Fruit fly (Drosophila melanogaster) whole organism, embryonic: ENCODE measurements around the gene CG4537.

Experiments used
- Ada2b ChIP-seq: fragments of 200-800 bp; sonication (Bioruptor generic); IDR thresholded peaks from 2 replicates; pipeline ENCODE4 v1.3.6; 2022; ENCODE audit warnings: missing biosample characterization, missing genetic modification characterization
- Bteb2 ChIP-seq: fragments of 200-800 bp; sonication (Bioruptor generic); optimal IDR thresholded peaks from 2 replicates; lab custom pipeline; 2016; ENCODE audit warnings: missing biosample characterization, missing genetic modification characterization
- CG12104 ChIP-seq: fragments of 200-800 bp; sonication (Bioruptor generic); optimal IDR thresholded peaks from 3 replicates; lab custom pipeline; 2016; ENCODE audit warnings: missing biosample characterization, missing genetic modification characterization
- CG12155 ChIP-seq: fragments of 200-800 bp; sonication (Bioruptor generic); optimal IDR thresholded peaks from 3 replicates; lab custom pipeline; 2016; ENCODE audit warnings: missing biosample characterization, missing genetic modification characterization
- CG12236 ChIP-seq: fragments of 200-800 bp; sonication (Bioruptor generic); optimal IDR thresholded peaks from 2 replicates; lab custom pipeline; 2016; ENCODE audit warnings: missing biosample characterization, missing genetic modification characterization
- CG13296 ChIP-seq: fragments of 200-800 bp; sonication (Bioruptor generic); optimal IDR thresholded peaks from 3 replicates; lab custom pipeline; 2018; ENCODE audit warnings: missing biosample characterization, mild to moderate bottlenecking, missing genetic modification characterization
- CG1647 ChIP-seq: fragments of 200-800 bp; sonication (Bioruptor generic); optimal IDR thresholded peaks from 3 replicates; lab custom pipeline; 2016; ENCODE audit warnings: missing biosample characterization, missing genetic modification characterization
- CG18764 ChIP-seq: fragments of 200-800 bp; sonication (Bioruptor generic); optimal IDR thresholded peaks from 3 replicates; lab custom pipeline; 2016; ENCODE audit warnings: missing biosample characterization, missing genetic modification characterization
- CG2129 ChIP-seq: fragments of 200-800 bp; sonication (Bioruptor generic); IDR thresholded peaks from 2 replicates; pipeline ENCODE4 v1.3.6; 2022; ENCODE audit warnings: missing biosample characterization, missing genetic modification characterization; ENCODE audit not compliant: partially characterized antibody
- CG2875 ChIP-seq: fragments of 200-800 bp; sonication (Bioruptor generic); optimal IDR thresholded peaks from 2 replicates; lab custom pipeline; 2017; ENCODE audit warnings: missing biosample characterization, mild to moderate bottlenecking, missing genetic modification characterization, missing genetic modification reagents
- CG2889 ChIP-seq: fragments of 200-800 bp; sonication (Bioruptor generic); IDR thresholded peaks from 3 replicates; pipeline ENCODE4 v1.3.6; 2022; ENCODE audit warnings: missing biosample characterization, missing genetic modification characterization
- CG30431 ChIP-seq: fragments of 200-800 bp; sonication (Bioruptor generic); optimal IDR thresholded peaks from 2 replicates; lab custom pipeline; 2017; ENCODE audit warnings: missing biosample characterization, missing genetic modification characterization
- CG32532 ChIP-seq: fragments of 200-800 bp; sonication (Bioruptor generic); IDR thresholded peaks from 2 replicates; pipeline ENCODE4 v1.3.6; 2022; ENCODE audit warnings: missing biosample characterization, missing genetic modification characterization
- CG32767 ChIP-seq: fragments of 200-800 bp; sonication (Bioruptor generic); IDR thresholded peaks from 2 replicates; pipeline ENCODE4 v1.3.6; 2022; ENCODE audit warnings: missing biosample characterization, missing genetic modification characterization
- CG3995 ChIP-seq: fragments of 200-800 bp; sonication (Bioruptor generic); optimal IDR thresholded peaks from 3 replicates; lab custom pipeline; 2016; ENCODE audit warnings: missing biosample characterization, missing genetic modification characterization
- CG4360 ChIP-seq: fragments of 200-800 bp; sonication (Bioruptor generic); IDR thresholded peaks from 2 replicates; pipeline ENCODE4 v1.3.6; 2022; ENCODE audit warnings: missing biosample characterization, missing genetic modification characterization
- CG9437 ChIP-seq: fragments of 200-800 bp; sonication (Bioruptor generic); optimal IDR thresholded peaks from 2 replicates; lab custom pipeline; 2018; ENCODE audit warnings: missing biosample characterization, mild to moderate bottlenecking, missing genetic modification characterization
- Chrac-16 ChIP-seq: fragments of 200-800 bp; sonication (Bioruptor generic); optimal IDR thresholded peaks from 3 replicates; lab custom pipeline; 2016; ENCODE audit warnings: missing biosample characterization, missing genetic modification characterization
- CkIIα-i1 ChIP-seq: fragments of 200-800 bp; sonication (Bioruptor generic); IDR thresholded peaks from 2 replicates; pipeline ENCODE4 v1.3.6; 2022; ENCODE audit warnings: missing biosample characterization, missing genetic modification characterization
- Dfd ChIP-seq, 2 experiments: fragments of >200 bp; optimal IDR thresholded peaks; 2 replicates each; lab custom pipeline; 2017; ENCODE audit warnings: missing biosample characterization in 2 of 2, missing genetic modification characterization in 2 of 2
- Fer2 ChIP-seq: fragments of 200-800 bp; sonication (Bioruptor generic); optimal IDR thresholded peaks from 2 replicates; lab custom pipeline; 2018; ENCODE audit warnings: missing biosample characterization, mild to moderate bottlenecking, missing genetic modification characterization, moderate library complexity
- HLH4C ChIP-seq: fragments of 200-800 bp; sonication (Bioruptor generic); IDR thresholded peaks from 3 replicates; pipeline ENCODE4 v1.3.6; 2022; ENCODE audit warnings: missing biosample characterization, missing genetic modification characterization; ENCODE audit not compliant: partially characterized antibody
- Hand ChIP-seq: fragments of 200-800 bp; sonication (Bioruptor generic); optimal IDR thresholded peaks from 2 replicates; lab custom pipeline; 2017; ENCODE audit warnings: mild to moderate bottlenecking, missing biosample characterization, missing genetic modification reagents, missing genetic modification characterization
- Lhr ChIP-seq: fragments of 200-800 bp; sonication (Bioruptor generic); optimal IDR thresholded peaks from 3 replicates; lab custom pipeline; 2017; ENCODE audit warnings: mild to moderate bottlenecking, missing biosample characterization, missing genetic modification reagents, missing genetic modification characterization
- Lim3 ChIP-seq: fragments of 200-800 bp; sonication (Bioruptor generic); IDR thresholded peaks from 2 replicates; pipeline ENCODE4 v1.3.6; 2022; ENCODE audit warnings: missing biosample characterization, missing genetic modification characterization
- MESR4 ChIP-seq: fragments of 200-800 bp; sonication (Bioruptor generic); optimal IDR thresholded peaks from 2 replicates; lab custom pipeline; 2018; ENCODE audit warnings: missing biosample characterization, mild to moderate bottlenecking, missing genetic modification characterization, moderate library complexity
- Oli ChIP-seq: fragments of 200-800 bp; sonication (Bioruptor generic); optimal IDR thresholded peaks from 2 replicates; lab custom pipeline; 2018; ENCODE audit warnings: missing biosample characterization, mild to moderate bottlenecking, missing genetic modification characterization, moderate library complexity
- PHDP ChIP-seq: fragments of 200-800 bp; sonication (Bioruptor generic); optimal IDR thresholded peaks from 3 replicates; lab custom pipeline; 2018; ENCODE audit warnings: missing biosample characterization, mild to moderate bottlenecking, missing genetic modification characterization, moderate library complexity
- Ravus ChIP-seq: fragments of 200-800 bp; sonication (Bioruptor generic); IDR thresholded peaks from 2 replicates; pipeline ENCODE4 v1.3.6; 2022; ENCODE audit warnings: missing biosample characterization, missing genetic modification characterization
- TFAM ChIP-seq: fragments of 200-800 bp; sonication (Bioruptor generic); optimal IDR thresholded peaks from 2 replicates; lab custom pipeline; 2017; ENCODE audit warnings: missing biosample characterization, missing genetic modification characterization, inconsistent platforms
- aop ChIP-seq: fragments of 200-800 bp; sonication (Bioruptor generic); IDR thresholded peaks from 2 replicates; pipeline ENCODE4 v1.3.6; 2022; ENCODE audit warnings: missing biosample characterization, missing genetic modification characterization
- bab2 ChIP-seq: fragments of 200-800 bp; sonication (Bioruptor generic); optimal IDR thresholded peaks from 2 replicates; lab custom pipeline; 2016; ENCODE audit warnings: missing biosample characterization, missing genetic modification characterization
- bigmax ChIP-seq: fragments of 200-800 bp; sonication (Bioruptor generic); optimal IDR thresholded peaks from 2 replicates; lab custom pipeline; 2018; ENCODE audit warnings: missing biosample characterization, mild to moderate bottlenecking, missing genetic modification characterization
- cato ChIP-seq: fragments of 200-800 bp; sonication (Bioruptor generic); optimal IDR thresholded peaks from 2 replicates; lab custom pipeline; 2016; ENCODE audit warnings: missing biosample characterization, missing genetic modification characterization, borderline replicate concordance
- chn ChIP-seq: fragments of 200-800 bp; sonication (Bioruptor generic); optimal IDR thresholded peaks from 2 replicates; lab custom pipeline; 2016; ENCODE audit warnings: missing biosample characterization, missing genetic modification characterization
- croc ChIP-seq: fragments of 200-800 bp; sonication (Bioruptor generic); conservative IDR thresholded peaks from 3 replicates; pipeline ENCODE4 v1.3.6; 2022; ENCODE audit warnings: missing biosample characterization, missing genetic modification characterization
- da ChIP-seq: fragments of 200-800 bp; sonication (Bioruptor generic); optimal IDR thresholded peaks from 2 replicates; lab custom pipeline; 2016; ENCODE audit warnings: missing biosample characterization, missing genetic modification characterization
- gcm2 ChIP-seq: fragments of 200-800 bp; sonication (Bioruptor generic); optimal IDR thresholded peaks from 2 replicates; lab custom pipeline; 2016; ENCODE audit warnings: missing biosample characterization, missing genetic modification characterization
- gt ChIP-seq: fragments of 200-800 bp; sonication (Bioruptor generic); IDR thresholded peaks from 2 replicates; pipeline ENCODE4 v1.3.6; 2022; ENCODE audit warnings: missing biosample characterization, missing genetic modification characterization
- jigr1 ChIP-seq: fragments of 200-800 bp; sonication (Bioruptor generic); IDR thresholded peaks from 3 replicates; pipeline ENCODE4 v1.3.6; 2022; ENCODE audit warnings: missing biosample characterization, missing genetic modification characterization
- jumu ChIP-seq: fragments of 200-800 bp; sonication (Bioruptor generic); optimal IDR thresholded peaks from 3 replicates; lab custom pipeline; 2016; ENCODE audit warnings: missing biosample characterization, missing genetic modification characterization
- kni ChIP-seq: fragments of 200-800 bp; sonication (Bioruptor generic); optimal IDR thresholded peaks from 3 replicates; lab custom pipeline; 2017; ENCODE audit warnings: mild to moderate bottlenecking, missing biosample characterization, missing genetic modification reagents, missing genetic modification characterization
- mirr ChIP-seq: fragments of 200-800 bp; sonication (Bioruptor generic); optimal IDR thresholded peaks from 3 replicates; lab custom pipeline; 2018; ENCODE audit warnings: missing biosample characterization, mild to moderate bottlenecking, missing genetic modification characterization
- nerfin-1 ChIP-seq: fragments of 200-800 bp; sonication (Bioruptor generic); optimal IDR thresholded peaks from 3 replicates; lab custom pipeline; 2019; ENCODE audit warnings: missing biosample characterization, mild to moderate bottlenecking, missing genetic modification characterization, moderate library complexity
- pnt ChIP-seq: fragments of 200-800 bp; sonication (Bioruptor generic); optimal IDR thresholded peaks from 3 replicates; lab custom pipeline; 2016; ENCODE audit warnings: missing biosample characterization, missing genetic modification characterization
- sc ChIP-seq, 3 experiments: fragments of >200 bp in 2 of 3; fragments of 200-800 bp in 1 of 3; sonication (Bioruptor generic) in 1 of 3; optimal IDR thresholded peaks; 2 replicates in 2 of 3; 3 replicates in 1 of 3; lab custom pipeline; 2017; ENCODE audit warnings: mild to moderate bottlenecking in 1 of 3, missing biosample characterization in 1 of 3, missing genetic modification characterization in 1 of 3, missing genetic modification reagents in 1 of 3
- seq ChIP-seq: fragments of 200-800 bp; sonication (Bioruptor generic); IDR thresholded peaks from 2 replicates; pipeline ENCODE4 v1.3.6; 2022; ENCODE audit warnings: missing biosample characterization, missing genetic modification characterization
- usp ChIP-seq: fragments of >200 bp; optimal IDR thresholded peaks from 2 replicates; lab custom pipeline; 2017; ENCODE audit warnings: missing biosample characterization, missing genetic modification characterization
- wdn ChIP-seq: fragments of 200-800 bp; sonication (Bioruptor generic); IDR thresholded peaks from 2 replicates; pipeline ENCODE4 v1.3.6; 2022; ENCODE audit warnings: missing biosample characterization, missing genetic modification characterization
- yki ChIP-seq: fragments of >200 bp; optimal IDR thresholded peaks from 3 replicates; lab custom pipeline; 2018

Gene CG4537

dm6 chr2L:9915011-9915850 is 24.5 kb downstream of the CG4537 start, which contains the start of gene yip2 (continued):
- no peak for TF ChIP-seq Lim3 (GFP tag; lab: Robert Waterston, UW)
- no peak for TF ChIP-seq CkIIα-i1 (GFP tag; lab: Robert Waterston, UW)
- no peak for TF ChIP-seq TFAM (GFP tag; lab: Kevin White, UChicago)
- no peak for TF ChIP-seq bigmax (GFP tag; lab: Kevin White, UChicago)
- TF ChIP-seq cato = no peak
- TF ChIP-seq usp (GFP tag; lab: Kevin White, UChicago) = no peak
- TF ChIP-seq pnt (GFP tag; lab: Kevin White, UChicago) = no peak
- peak; percentile 17 for TF ChIP-seq CG12236 (GFP tag; lab: Kevin White, UChicago)
- peak; percentile 63; the same call in 1 of the 2 replicates for TF ChIP-seq CG32532 (GFP tag; lab: Robert Waterston, UW)
- TF ChIP-seq CG3995 (GFP tag; lab: Kevin White, UChicago) = peak; percentile 14
- TF ChIP-seq CG1647 = no peak
- TF ChIP-seq croc (GFP tag; lab: Robert Waterston, UW) = no peak
- peak; percentile 3 for TF ChIP-seq nerfin-1 (tag; lab: Kevin White, UChicago)
- TF ChIP-seq CG2889 (GFP tag; lab: Robert Waterston, UW) = 0 out of 3 replicates have a peak, but pooled peaks have one; percentile 25
- TF ChIP-seq gcm2 (GFP tag; lab: Kevin White, UChicago) = no peak
- TF ChIP-seq CG18764 (GFP tag; lab: Kevin White, UChicago) = peak; percentile 1
- TF ChIP-seq CG2129 (GFP tag; lab: Robert Waterston, UW) = no peak
- no peak for TF ChIP-seq gt
- TF ChIP-seq Fer2 = no peak
- TF ChIP-seq Bteb2 (GFP tag; lab: Kevin White, UChicago) = peak; percentile 13
- no peak for TF ChIP-seq da (GFP tag; lab: Kevin White, UChicago)
- peak; percentile 56 for TF ChIP-seq jumu (GFP tag; lab: Kevin White, UChicago)
- TF ChIP-seq wdn (GFP tag; lab: Robert Waterston, UW) = no peak
- peak; percentile 54 for TF ChIP-seq Hand (GFP tag; lab: Kevin White, UChicago)
- no peak for TF ChIP-seq HLH4C (GFP tag; lab: Robert Waterston, UW)
- peak; percentile 61 for TF ChIP-seq bab2 (GFP tag; lab: Kevin White, UChicago)
- no peak for TF ChIP-seq CG4360 (GFP tag; lab: Robert Waterston, UW)
- peak; percentile 49 for TF ChIP-seq Oli (tag; lab: Kevin White, UChicago)
- TF ChIP-seq Lhr (GFP tag; lab: Kevin White, UChicago) = no peak
- TF ChIP-seq mirr (GFP tag; lab: Kevin White, UChicago) = peak; percentile 87
- TF ChIP-seq CG12155 = peak; percentile 15
- no peak for TF ChIP-seq jigr1
- TF ChIP-seq aop (GFP tag; lab: Robert Waterston, UW) = no peak
- TF ChIP-seq seq (GFP tag; lab: Robert Waterston, UW) = peak; percentile 46; the same call in 1 of the 2 replicates
- TF ChIP-seq MESR4 = peak; percentile 27
- TF ChIP-seq PHDP (tag; lab: Kevin White, UChicago) = peak; percentile 71
- peak; percentile 34 for TF ChIP-seq chn
- TF ChIP-seq Ada2b (GFP tag; lab: Robert Waterston, UW) = peak; percentile 69
- no peak for TF ChIP-seq sc (optimal IDR thresholded peaks at IDR 0.05; lab: Kevin White, UChicago)
- no peak for TF ChIP-seq sc (GFP tag; optimal IDR thresholded peaks at IDR 0.05; lab: Kevin White, UChicago)
- TF ChIP-seq CG32767 (GFP tag; lab: Robert Waterston, UW) = 0 out of 2 replicates have a peak, but pooled peaks have one; percentile 29
- TF ChIP-seq Ravus = no peak
- TF ChIP-seq kni = no peak
- peak; percentile 25 for TF ChIP-seq Chrac-16 (GFP tag; lab: Kevin White, UChicago)
- TF ChIP-seq CG30431 (GFP tag; lab: Kevin White, UChicago) = no peak
- TF ChIP-seq Dfd (GFP tag; optimal IDR thresholded peaks at IDR 0.05; lab: Kevin White, UChicago) = no peak
- peak; percentile 89 for TF ChIP-seq CG13296
- TF ChIP-seq yki (lab: Kevin White, UChicago) = no peak
- TF ChIP-seq CG2875 (GFP tag; lab: Kevin White, UChicago) = peak; percentile 26
- TF ChIP-seq CG9437 (GFP tag; lab: Kevin White, UChicago) = no peak
- peak; percentile 14 for TF ChIP-seq CG12104 (GFP tag; lab: Kevin White, UChicago)
